Fruit fly (Drosophila melanogaster) whole organism, embryonic: ENCODE measurements around the gene Lcp65Ag3.

ENCODE experiments used
- CG11695 ChIP-seq: fragments of 200-800 bp; sonication (Bioruptor generic); IDR thresholded peaks from 3 replicates; pipeline ENCODE4 v1.3.6; 2022; ENCODE audit warnings: missing biosample characterization, missing genetic modification characterization
- CG12769 ChIP-seq: fragments of 200-800 bp; sonication (Bioruptor generic); optimal IDR thresholded peaks from 2 replicates; lab custom pipeline; 2019; ENCODE audit warnings: missing biosample characterization, mild to moderate bottlenecking, missing genetic modification characterization, moderate library complexity
- CG15011 ChIP-seq: fragments of 200-800 bp; sonication (Bioruptor generic); optimal IDR thresholded peaks from 3 replicates; lab custom pipeline; 2018; ENCODE audit warnings: missing biosample characterization, mild to moderate bottlenecking, missing genetic modification characterization
- CG15073 ChIP-seq: fragments of 200-800 bp; sonication (Bioruptor generic); optimal IDR thresholded peaks from 2 replicates; lab custom pipeline; 2016; ENCODE audit warnings: missing biosample characterization, missing genetic modification characterization
- CG1529 ChIP-seq: fragments of 200-800 bp; sonication (Bioruptor generic); optimal IDR thresholded peaks from 3 replicates; lab custom pipeline; 2018; ENCODE audit warnings: missing biosample characterization, missing genetic modification characterization
- CG18262 ChIP-seq: fragments of 200-800 bp; optimal IDR thresholded peaks from 3 replicates; lab custom pipeline; 2019; ENCODE audit warnings: missing biosample characterization, mild to moderate bottlenecking, missing genetic modification characterization, moderate library complexity
- CG2678 ChIP-seq: fragments of 200-800 bp; sonication (Bioruptor generic); optimal IDR thresholded peaks from 3 replicates; lab custom pipeline; 2019; ENCODE audit warnings: missing biosample characterization, mild to moderate bottlenecking, missing genetic modification characterization, moderate library complexity
- CG2875 ChIP-seq: fragments of 200-800 bp; sonication (Bioruptor generic); optimal IDR thresholded peaks from 2 replicates; lab custom pipeline; 2017; ENCODE audit warnings: missing biosample characterization, mild to moderate bottlenecking, missing genetic modification characterization, missing genetic modification reagents
- CG5245 ChIP-seq: fragments of 200-800 bp; sonication (Bioruptor generic); optimal IDR thresholded peaks from 3 replicates; lab custom pipeline; 2016; ENCODE audit warnings: missing biosample characterization, missing genetic modification characterization
- CG6683 ChIP-seq: fragments of 200-800 bp; sonication (Bioruptor generic); optimal IDR thresholded peaks from 2 replicates; lab custom pipeline; 2017; ENCODE audit warnings: missing biosample characterization, mild to moderate bottlenecking, missing genetic modification characterization, missing genetic modification reagents
- CG8281 ChIP-seq: fragments of 200-800 bp; sonication (Bioruptor generic); optimal IDR thresholded peaks from 2 replicates; lab custom pipeline; 2018; ENCODE audit warnings: missing biosample characterization, mild to moderate bottlenecking, missing genetic modification characterization, moderate library complexity
- CG9609 ChIP-seq: fragments of 200-800 bp; sonication (Bioruptor generic); optimal IDR thresholded peaks from 3 replicates; lab custom pipeline; 2016; ENCODE audit warnings: missing biosample characterization, missing genetic modification characterization
- Dip3 ChIP-seq: fragments of 200-800 bp; sonication (Bioruptor generic); optimal IDR thresholded peaks from 3 replicates; lab custom pipeline; 2016; ENCODE audit warnings: missing biosample characterization, missing genetic modification characterization
- Ets65A ChIP-seq: fragments of 200-800 bp; sonication (Bioruptor generic); peaks from one replicate; lab custom pipeline; 2016; ENCODE audit warnings: missing biosample characterization, missing genetic modification characterization
- Max ChIP-seq: fragments of 200-800 bp; sonication (Bioruptor generic); optimal IDR thresholded peaks from 2 replicates; lab custom pipeline; 2016; ENCODE audit warnings: missing biosample characterization, mild to moderate bottlenecking, missing genetic modification characterization
- Nf-YB ChIP-seq: fragments of 200-800 bp; sonication (Bioruptor generic); optimal IDR thresholded peaks from 3 replicates; lab custom pipeline; 2019; ENCODE audit warnings: missing biosample characterization, mild to moderate bottlenecking, missing genetic modification characterization, moderate library complexity
- Nf-YC ChIP-seq: fragments of 200-800 bp; optimal IDR thresholded peaks from 3 replicates; lab custom pipeline; 2019; ENCODE audit warnings: missing biosample characterization, mild to moderate bottlenecking, missing genetic modification characterization, moderate library complexity
- Scr ChIP-seq: fragments of 200-800 bp; sonication (Bioruptor generic); IDR thresholded peaks from 2 replicates; pipeline ENCODE4 v1.3.6; 2022; ENCODE audit warnings: missing biosample characterization, missing genetic modification characterization; ENCODE audit not compliant: partially characterized antibody
- Usf ChIP-seq: fragments of 200-800 bp; sonication (Bioruptor generic); optimal IDR thresholded peaks from 2 replicates; lab custom pipeline; 2017; ENCODE audit warnings: missing genotype, missing biosample characterization, missing genetic modification characterization
- br ChIP-seq: fragments of >200 bp; optimal IDR thresholded peaks from 2 replicates; lab custom pipeline; 2017
- cg ChIP-seq: fragments of 200-800 bp; sonication (Bioruptor generic); optimal IDR thresholded peaks from 3 replicates; lab custom pipeline; 2019; ENCODE audit warnings: missing biosample characterization, mild to moderate bottlenecking, missing genetic modification characterization, moderate library complexity
- crol ChIP-seq: fragments of 200-800 bp; sonication (Bioruptor generic); IDR thresholded peaks from 2 replicates; pipeline ENCODE4 v1.3.6; 2022; ENCODE audit warnings: missing biosample characterization, missing genetic modification characterization
- dpn ChIP-seq, 2 experiments: fragments of 200-800 bp; sonication (Bioruptor generic); optimal IDR thresholded peaks; 3 replicates each; lab custom pipeline; 2016; ENCODE audit warnings: missing biosample characterization in 2 of 2, missing genetic modification characterization in 2 of 2
- ewg ChIP-seq: fragments of 200-800 bp; sonication (Bioruptor generic); optimal IDR thresholded peaks from 3 replicates; lab custom pipeline; 2017; ENCODE audit warnings: mild to moderate bottlenecking, missing biosample characterization, missing genetic modification reagents, missing genetic modification characterization
- fd96Cb ChIP-seq: fragments of 200-800 bp; sonication (Bioruptor generic); optimal IDR thresholded peaks from 2 replicates; lab custom pipeline; 2018; ENCODE audit warnings: missing biosample characterization, mild to moderate bottlenecking, missing genetic modification characterization, moderate library complexity
- gcm2 ChIP-seq: fragments of 200-800 bp; sonication (Bioruptor generic); optimal IDR thresholded peaks from 2 replicates; lab custom pipeline; 2016; ENCODE audit warnings: missing biosample characterization, missing genetic modification characterization
- jigr1 ChIP-seq: fragments of 200-800 bp; sonication (Bioruptor generic); IDR thresholded peaks from 3 replicates; pipeline ENCODE4 v1.3.6; 2022; ENCODE audit warnings: missing biosample characterization, missing genetic modification characterization
- lab ChIP-seq: fragments of 200-800 bp; sonication (Bioruptor generic); optimal IDR thresholded peaks from 3 replicates; lab custom pipeline; 2017; ENCODE audit warnings: missing biosample characterization, missing genetic modification characterization, mild to moderate bottlenecking, moderate library complexity, missing genetic modification reagents
- lov ChIP-seq, 2 experiments: fragments of 200-800 bp in 1 of 2; fragments of >200 bp in 1 of 2; sonication (Bioruptor generic) in 1 of 2; IDR thresholded peaks in 1 of 2; optimal IDR thresholded peaks in 1 of 2; 2 replicates in 1 of 2; 3 replicates in 1 of 2; pipeline versions ENCODE4 v1.3.6 to Lab custom; 2017 to 2022; ENCODE audit warnings: missing biosample characterization in 1 of 2, missing genetic modification characterization in 1 of 2
- maf-S ChIP-seq: fragments of 200-800 bp; sonication (Bioruptor generic); optimal IDR thresholded peaks from 2 replicates; lab custom pipeline; 2016; ENCODE audit warnings: missing biosample characterization, missing genetic modification characterization
- onecut ChIP-seq: fragments of 200-800 bp; sonication (Bioruptor generic); IDR thresholded peaks from 2 replicates; pipeline ENCODE4 v1.3.6; 2022; ENCODE audit warnings: missing biosample characterization, missing genetic modification characterization
- org-1 ChIP-seq: fragments of 200-800 bp; sonication (Bioruptor generic); optimal IDR thresholded peaks from 2 replicates; lab custom pipeline; 2017; ENCODE audit warnings: missing biosample characterization, missing genetic modification characterization
- sens ChIP-seq: fragments of 200-800 bp; sonication (Bioruptor generic); peaks from one replicate; lab custom pipeline; 2016; ENCODE audit warnings: missing biosample characterization, missing genetic modification characterization
- tap ChIP-seq: fragments of 200-800 bp; optimal IDR thresholded peaks from 3 replicates; lab custom pipeline; 2019; ENCODE audit warnings: missing biosample characterization, mild to moderate bottlenecking, missing genetic modification characterization, moderate library complexity
- twi ChIP-seq: fragments of 200-800 bp; optimal IDR thresholded peaks from 2 replicates; lab custom pipeline; 2019; ENCODE audit warnings: missing biosample characterization, mild to moderate bottlenecking, missing genetic modification characterization, moderate library complexity
- unc-4 ChIP-seq: fragments of 200-800 bp; sonication (Bioruptor generic); IDR thresholded peaks from 2 replicates; pipeline ENCODE4 v1.3.6; 2022; ENCODE audit warnings: missing biosample characterization, missing genetic modification characterization; ENCODE audit not compliant: partially characterized antibody
- vvl ChIP-seq: fragments of 200-800 bp; sonication (Bioruptor generic); IDR thresholded peaks from 2 replicates; pipeline ENCODE4 v1.3.6; 2022; ENCODE audit warnings: missing biosample characterization, missing genetic modification characterization
- zfh2 ChIP-seq: fragments of 200-800 bp; sonication (Bioruptor generic); optimal IDR thresholded peaks from 2 replicates; lab custom pipeline; 2016; ENCODE audit warnings: missing biosample characterization, missing genetic modification characterization

Lcp65Ag3 gene

DNA sequence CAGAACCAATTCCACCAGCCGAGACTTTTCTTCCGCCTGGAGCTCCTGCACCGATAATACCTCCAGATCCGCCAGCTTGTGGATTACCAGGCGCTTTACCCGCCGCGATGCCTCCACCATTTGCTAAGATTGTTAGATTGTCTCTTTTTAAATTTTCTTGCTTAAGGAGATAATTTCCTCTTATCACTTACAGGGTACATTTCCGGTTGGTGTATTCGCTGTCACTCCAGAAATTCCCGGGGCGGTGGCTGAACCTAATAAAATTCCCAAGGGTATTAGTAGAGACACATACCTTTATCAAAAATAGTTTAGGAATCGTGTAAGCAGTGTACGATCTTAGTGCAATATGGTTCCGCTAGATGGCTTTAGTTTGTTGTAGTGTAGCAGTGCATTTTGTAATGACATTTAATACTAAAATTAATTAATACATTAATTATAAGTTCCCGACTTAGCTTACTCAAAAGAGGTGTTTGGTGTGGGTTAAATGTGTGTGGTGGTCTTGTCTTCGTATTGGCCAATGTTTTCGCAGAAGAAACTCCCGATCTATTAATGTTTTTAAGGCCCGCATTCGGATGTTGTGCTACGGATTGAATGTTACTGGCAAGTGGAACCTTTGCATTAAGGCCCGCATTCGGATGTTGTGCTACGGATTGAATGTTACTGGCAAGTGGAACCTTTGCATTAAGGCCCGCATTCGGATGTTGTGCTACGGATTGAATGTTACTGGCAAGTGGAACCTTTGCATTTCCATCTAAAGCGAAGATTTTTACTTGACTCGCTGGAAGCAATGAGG lies 6.0 kb downstream of the Lcp65Ag3 start (continued):
- TF ChIP-seq Scr: no peak
- TF ChIP-seq CG8281 (tag; lab: Kevin White, UChicago): peak; percentile 40
- peak; percentile 50 for TF ChIP-seq maf-S
- peak; percentile 52 for TF ChIP-seq Nf-YC (tag; lab: Kevin White, UChicago)

- TF ChIP-seq CG15073 (GFP tag; lab: Kevin White, UChicago): no peak
- TF ChIP-seq jigr1: no peak
- TF ChIP-seq unc-4: no peak
- TF ChIP-seq crol (GFP tag; lab: Robert Waterston, UW): peak; percentile 64
- TF ChIP-seq CG2875 (GFP tag; lab: Kevin White, UChicago): no peak
- no peak for TF ChIP-seq org-1 (GFP tag; lab: Kevin White, UChicago)
- TF ChIP-seq Dip3 (GFP tag; lab: Kevin White, UChicago): no peak
- no peak for TF ChIP-seq twi (tag; lab: Kevin White, UChicago)
- TF ChIP-seq CG11695 (GFP tag; lab: Robert Waterston, UW): no peak
- peak; percentile 56; the same call in 1 of the 2 replicates for TF ChIP-seq vvl (GFP tag; lab: Robert Waterston, UW)
- peak; percentile 82 for TF ChIP-seq Nf-YC (tag; lab: Kevin White, UChicago)
- no peak for TF ChIP-seq lov (optimal IDR thresholded peaks at IDR 0.05; lab: Kevin White, UChicago)
- TF ChIP-seq lov (GFP tag; IDR thresholded peaks at IDR 0.05; lab: Robert Waterston, UW): no peak
- TF ChIP-seq CG18262 (tag; lab: Kevin White, UChicago): no peak
- TF ChIP-seq CG2678 (tag; lab: Kevin White, UChicago): no peak
- TF ChIP-seq lab (GFP tag; lab: Kevin White, UChicago): no peak
- peak; percentile 35 for TF ChIP-seq ewg
- no peak for TF ChIP-seq CG9609 (GFP tag; lab: Kevin White, UChicago)
- peak; percentile 83 for TF ChIP-seq onecut (GFP tag; lab: Robert Waterston, UW)
- no peak for TF ChIP-seq CG5245
- TF ChIP-seq Ets65A: peak; percentile 71
- no peak for TF ChIP-seq CG15011
- TF ChIP-seq gcm2 (GFP tag; lab: Kevin White, UChicago): no peak
- TF ChIP-seq Nf-YB (GFP tag; lab: Kevin White, UChicago): peak; percentile 69
Measured at dm6 chr3L:6116881-6117280, 13.9 kb downstream of the Lcp65Ag3 start.

DNA sequence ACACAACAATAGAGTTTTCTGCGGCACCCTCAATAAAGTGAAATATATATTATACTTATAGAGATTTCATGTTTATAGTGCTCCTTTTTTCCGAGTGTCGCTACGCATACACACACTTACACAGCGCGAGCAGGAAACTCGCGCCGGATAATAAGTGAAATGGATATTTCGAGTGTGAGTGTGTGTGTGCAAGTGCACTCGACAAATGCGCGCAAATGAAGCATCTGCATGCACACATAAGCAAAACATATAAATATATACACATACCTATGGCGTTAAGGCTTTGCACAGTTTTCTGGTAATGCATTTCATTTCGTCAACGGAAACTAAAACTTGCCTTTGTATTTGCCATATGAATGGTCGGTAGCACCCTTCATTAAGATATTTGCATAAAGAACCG lies 15.3 kb downstream of the Lcp65Ag3 start:
- TF ChIP-seq br (lab: Kevin White, UChicago) (no peak), cg (GFP tag; lab: Kevin White, UChicago) (peak; percentile 5), dpn (GFP tag; optimal IDR thresholded peaks at IDR 0.05; lab: Kevin White, UChicago) (no peak), zfh2 (no peak), Max (GFP tag; lab: Kevin White, UChicago) (no peak), fd96Cb (tag; lab: Kevin White, UChicago) (no peak), CG6683 (no peak), Ets65A (peak; percentile 91), tap (no peak), CG1529 (GFP tag; lab: Kevin White, UChicago) (no peak), Usf (GFP tag; lab: Kevin White, UChicago) (no peak), sens (peak; percentile 24), CG12769 (tag; lab: Kevin White, UChicago) (no peak)
